Fruit fly (Drosophila melanogaster): ENCODE results near the gene CG18265.

CG18265 gene

dm6 chr3L:17473889-17474288, 34.7 kb downstream of the CG18265 start:
- TF ChIP-seq psq (optimal IDR thresholded peaks at IDR 0.05), result no peak
- TF ChIP-seq ttk (optimal IDR thresholded peaks at IDR 0.05), result no peak
- TF ChIP-seq Sin3A (optimal IDR thresholded peaks at IDR 0.05), result no peak
- no peak for TF ChIP-seq Myc (optimal IDR thresholded peaks at IDR 0.05)
- no peak for TF ChIP-seq h (optimal IDR thresholded peaks at IDR 0.05)
- TF ChIP-seq insv (optimal IDR thresholded peaks at IDR 0.05), result no peak

dm6 chr3L:17474711-17475451, 35.7 kb downstream of the CG18265 start, which contains the start of the genes UQCR-Q and CG46525:
Gene UQCR-Q, plus strand, starts transcription at chr3L:17474761.
Gene CG46525, plus strand, starts transcription at chr3L:17475220.
- TF ChIP-seq insv (optimal IDR thresholded peaks at IDR 0.05) (no peak), Sin3A (optimal IDR thresholded peaks at IDR 0.05) (no peak), psq (optimal IDR thresholded peaks at IDR 0.05) (no peak), ttk (optimal IDR thresholded peaks at IDR 0.05) (no peak), Myc (optimal IDR thresholded peaks at IDR 0.05) (no peak), h (optimal IDR thresholded peaks at IDR 0.05) (no peak)

dm6 chr3L:17475979-17476393, 36.8 kb downstream of the CG18265 start, which contains the start of gene CG34250:
Gene CG34250, plus strand, starts transcription at chr3L:17476222.
- TF ChIP-seq Sin3A (optimal IDR thresholded peaks at IDR 0.05) (no peak), ttk (optimal IDR thresholded peaks at IDR 0.05) (no peak), Myc (optimal IDR thresholded peaks at IDR 0.05) (no peak)

- TF ChIP-seq ttk (optimal IDR thresholded peaks at IDR 0.05), result no peak
- no peak for TF ChIP-seq Myc (optimal IDR thresholded peaks at IDR 0.05)
- no peak for TF ChIP-seq psq (optimal IDR thresholded peaks at IDR 0.05)
- TF ChIP-seq Sin3A (optimal IDR thresholded peaks at IDR 0.05), result no peak
- TF ChIP-seq h (optimal IDR thresholded peaks at IDR 0.05), result no peak
- no peak for TF ChIP-seq insv (optimal IDR thresholded peaks at IDR 0.05)
These were observed 37.3 kb downstream of the CG18265 start for dm6 chr3L:17476496-17476895.

dm6 chr3L:17478826-17479225, 39.6 kb downstream of the CG18265 start, which contains the start of the genes CG13733 and qjt:
Gene CG13733, minus strand, starts transcription at chr3L:17478926.
Gene qjt, plus strand, starts transcription at chr3L:17479096.
- TF ChIP-seq psq (optimal IDR thresholded peaks at IDR 0.05) (no peak), insv (optimal IDR thresholded peaks at IDR 0.05) (no peak), h (optimal IDR thresholded peaks at IDR 0.05) (no peak), Myc (optimal IDR thresholded peaks at IDR 0.05) (no peak), ttk (optimal IDR thresholded peaks at IDR 0.05) (no peak), Sin3A (optimal IDR thresholded peaks at IDR 0.05) (no peak)

- TF ChIP-seq psq (optimal IDR thresholded peaks at IDR 0.05) (no peak), ttk (optimal IDR thresholded peaks at IDR 0.05) (no peak), Sin3A (optimal IDR thresholded peaks at IDR 0.05) (no peak), Myc (optimal IDR thresholded peaks at IDR 0.05) (no peak), insv (optimal IDR thresholded peaks at IDR 0.05) (no peak), h (optimal IDR thresholded peaks at IDR 0.05) (no peak)
These were observed 46.1 kb downstream of the CG18265 start for dm6 chr3L:17485280-17485792.

dm6 chr3L:17486130-17486529, 46.9 kb downstream of the CG18265 start, which contains the start of gene CG6333:
Gene CG6333, minus strand, starts transcription at chr3L:17486230.
- no peak for TF ChIP-seq Sin3A (optimal IDR thresholded peaks at IDR 0.05)
- no peak for TF ChIP-seq Myc (optimal IDR thresholded peaks at IDR 0.05)
- no peak for TF ChIP-seq ttk (optimal IDR thresholded peaks at IDR 0.05)
- no peak for TF ChIP-seq insv (optimal IDR thresholded peaks at IDR 0.05)
- no peak for TF ChIP-seq h (optimal IDR thresholded peaks at IDR 0.05)
- no peak for TF ChIP-seq psq (optimal IDR thresholded peaks at IDR 0.05)

- no peak for TF ChIP-seq insv (optimal IDR thresholded peaks at IDR 0.05)
- TF ChIP-seq h (optimal IDR thresholded peaks at IDR 0.05), result no peak
- TF ChIP-seq ttk (optimal IDR thresholded peaks at IDR 0.05), result no peak
- no peak for TF ChIP-seq Myc (optimal IDR thresholded peaks at IDR 0.05)
- no peak for TF ChIP-seq Sin3A (optimal IDR thresholded peaks at IDR 0.05)
- TF ChIP-seq psq (optimal IDR thresholded peaks at IDR 0.05), result no peak
These were observed 47.9 kb downstream of the CG18265 start, which contains the start of gene Oatp74D for dm6 chr3L:17486794-17487726. Gene Oatp74D, plus strand, starts transcription at chr3L:17487118.

- no peak for TF ChIP-seq Myc (optimal IDR thresholded peaks at IDR 0.05)
- TF ChIP-seq h (optimal IDR thresholded peaks at IDR 0.05), result no peak
- TF ChIP-seq Sin3A (optimal IDR thresholded peaks at IDR 0.05), result no peak
- TF ChIP-seq psq (optimal IDR thresholded peaks at IDR 0.05), result no peak
- TF ChIP-seq ttk (optimal IDR thresholded peaks at IDR 0.05), result no peak
- TF ChIP-seq insv (optimal IDR thresholded peaks at IDR 0.05), result no peak
These were observed 49.6 kb downstream of the CG18265 start for dm6 chr3L:17488622-17489391.

dm6 chr3L:17491646-17492045, 52.4 kb downstream of the CG18265 start:
- TF ChIP-seq insv (optimal IDR thresholded peaks at IDR 0.05) (no peak), Sin3A (optimal IDR thresholded peaks at IDR 0.05) (no peak), Myc (optimal IDR thresholded peaks at IDR 0.05) (no peak), psq (optimal IDR thresholded peaks at IDR 0.05) (no peak), ttk (optimal IDR thresholded peaks at IDR 0.05) (no peak), h (optimal IDR thresholded peaks at IDR 0.05) (no peak)

- no peak for TF ChIP-seq ttk (optimal IDR thresholded peaks at IDR 0.05)
- TF ChIP-seq insv (optimal IDR thresholded peaks at IDR 0.05), result no peak
These were observed 54.1 kb downstream of the CG18265 start for dm6 chr3L:17493256-17493655.
